Fruit fly (Drosophila melanogaster) Kc167 (cell line): ENCODE results near the gene CG17032.

Experiments used
- Sin3A ChIP-seq: fragments of >200 bp; optimal IDR thresholded peaks from 2 replicates; lab custom pipeline; 2018; ENCODE audit warnings: missing external identifiers
- h ChIP-seq: fragments of >200 bp; optimal IDR thresholded peaks from 3 replicates; lab custom pipeline; 2018; ENCODE audit warnings: missing external identifiers
- psq ChIP-seq: fragments of >200 bp; optimal IDR thresholded peaks from 2 replicates; lab custom pipeline; 2017; ENCODE audit warnings: missing external identifiers
- ttk ChIP-seq: sonication (Bioruptor generic); optimal IDR thresholded peaks from 2 replicates; lab custom pipeline; 2017; ENCODE audit warnings: missing external identifiers

DNA sequence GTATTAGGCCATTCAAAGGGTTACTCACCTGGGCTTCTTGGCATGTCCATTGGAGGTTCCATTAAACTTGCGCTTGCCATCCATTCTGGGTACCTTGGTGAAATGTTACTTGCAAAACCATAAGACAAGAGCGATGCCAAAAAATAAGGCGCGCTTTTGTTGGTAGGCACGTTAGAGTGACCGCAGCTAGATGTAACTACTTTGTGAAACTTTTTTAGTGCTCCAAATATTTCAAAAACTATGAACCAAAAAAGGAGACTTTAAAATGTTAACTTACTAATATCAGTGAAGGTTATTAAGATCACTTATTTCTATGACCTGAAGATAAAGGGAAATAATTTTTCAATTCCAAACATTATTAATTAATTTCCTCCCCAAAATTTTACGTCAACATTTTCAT is 29.0 kb downstream of the CG17032 start, which contains the start of gene PolD1:
- TF ChIP-seq ttk, result no peak
- no peak for TF ChIP-seq Sin3A (lab: Kevin White, UChicago)
- no peak for TF ChIP-seq psq
- TF ChIP-seq h (lab: Kevin White, UChicago), result no peak
